Worm (Caenorhabditis elegans) whole organism, L2 larva: Measurements from ENCODE around the gene Y53C12A.6.

Experiments
- C34F6.9 ChIP-seq: fragments of 150-350 bp; optimal IDR thresholded peaks from 2 replicates; lab custom pipeline; 2014; ENCODE audit warnings: missing biosample characterization, missing genetic modification characterization
- ama-1 ChIP-seq: fragments of 150-350 bp; optimal IDR thresholded peaks from 2 replicates; lab custom pipeline; 2018; ENCODE audit warnings: inconsistent platforms
- ceh-16 ChIP-seq: fragments of 150-350 bp; optimal IDR thresholded peaks from 2 replicates; lab custom pipeline; 2014; ENCODE audit warnings: missing biosample characterization, missing genetic modification characterization
- crh-2 ChIP-seq: sonication (generic microtip); optimal IDR thresholded peaks from 2 replicates; lab custom pipeline; 2017; ENCODE audit warnings: missing biosample characterization, missing genetic modification characterization
- elt-1 ChIP-seq: fragments of 150-350 bp; optimal IDR thresholded peaks from 2 replicates; lab custom pipeline; 2014; ENCODE audit warnings: missing biosample characterization, missing genetic modification characterization
- lsy-2 ChIP-seq, 2 experiments: fragments of 150-350 bp in 1 of 2; sonication (generic microtip) in 1 of 2; optimal IDR thresholded peaks; 2 replicates each; lab custom pipeline; 2014 to 2017; ENCODE audit warnings: missing biosample characterization in 2 of 2, missing genetic modification characterization in 2 of 2
- mab-5 ChIP-seq: fragments of 150-350 bp; optimal IDR thresholded peaks from 2 replicates; lab custom pipeline; 2014; ENCODE audit warnings: missing biosample characterization, missing genetic modification characterization
- mbf-1 ChIP-seq: sonication (generic microtip); optimal IDR thresholded peaks from 2 replicates; lab custom pipeline; 2017; ENCODE audit warnings: missing biosample characterization, missing genetic modification characterization
- nhr-10 ChIP-seq: sonication (generic microtip); optimal IDR thresholded peaks from 2 replicates; lab custom pipeline; 2017; ENCODE audit warnings: missing biosample characterization, missing genetic modification characterization
- nhr-129 ChIP-seq: fragments of 150-350 bp; optimal IDR thresholded peaks from 2 replicates; lab custom pipeline; 2014; ENCODE audit warnings: missing biosample characterization, missing genetic modification characterization
- nhr-21 ChIP-seq: fragments of 150-350 bp; optimal IDR thresholded peaks from 2 replicates; lab custom pipeline; 2014; ENCODE audit warnings: missing biosample characterization, missing genetic modification characterization
- nhr-23 ChIP-seq: fragments of 150-350 bp; optimal IDR thresholded peaks from 2 replicates; lab custom pipeline; 2014; ENCODE audit warnings: missing biosample characterization, missing genetic modification reagents, missing genetic modification characterization
- nhr-237 ChIP-seq: fragments of 150-350 bp; optimal IDR thresholded peaks from 2 replicates; lab custom pipeline; 2014; ENCODE audit warnings: missing biosample characterization, missing genetic modification characterization
- sma-3 ChIP-seq: sonication (generic microtip); optimal IDR thresholded peaks from 2 replicates; lab custom pipeline; 2016; ENCODE audit warnings: missing genetic modification reagents, missing genetic modification characterization, missing compliant biosample characterization
- unc-55 ChIP-seq: fragments of 150-350 bp; sonication (generic microtip); optimal IDR thresholded peaks from 3 replicates; lab custom pipeline; 2014; ENCODE audit warnings: missing biosample characterization, missing genetic modification reagents, missing genetic modification characterization
- ztf-11 ChIP-seq: sonication (generic microtip); optimal IDR thresholded peaks from 2 replicates; lab custom pipeline; 2017; ENCODE audit warnings: missing biosample characterization, missing genetic modification characterization

Y53C12A.6 gene

DNA sequence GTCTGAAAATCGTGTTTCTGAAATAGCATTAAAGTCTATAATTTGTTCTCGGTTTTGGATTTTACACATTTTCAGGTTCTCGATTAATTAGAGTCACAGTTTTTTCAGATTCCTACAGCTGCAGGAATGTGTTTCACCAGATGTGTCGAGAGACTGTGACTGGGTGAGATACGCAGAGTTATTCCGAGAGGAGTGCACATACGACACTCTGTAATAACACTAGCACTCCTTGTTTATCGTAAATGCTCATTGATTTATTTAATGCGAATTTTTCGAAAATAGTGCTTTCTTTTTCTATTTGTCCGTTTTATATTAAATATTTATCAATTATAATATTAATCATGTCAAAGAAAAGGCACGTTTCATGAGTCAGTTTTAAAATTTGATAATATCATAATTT, 50.4 kb downstream of the Y53C12A.6 start, which contains the start of gene ZK1320.11:
TSS of gene ZK1320.11 (plus strand) at position 243 of the 400 bp plus-strand sequence.
- TF ChIP-seq nhr-23 (tag; lab: Kevin White, UChicago) (no peak), C34F6.9 (tag; lab: Kevin White, UChicago) (peak; percentile 34), unc-55 (peak; percentile 73), nhr-237 (tag; lab: Kevin White, UChicago) (no peak), nhr-21 (tag; lab: Kevin White, UChicago) (no peak), ama-1 (no peak), mbf-1 (tag; lab: Kevin White, UChicago) (no peak), nhr-10 (tag; lab: Kevin White, UChicago) (no peak), lsy-2 (tag; optimal IDR thresholded peaks at IDR 0.05; lab: Kevin White, UChicago) (peak in 1 of 2 experiments; percentile 60), nhr-129 (tag; lab: Kevin White, UChicago) (peak; percentile 16), mab-5 (tag; lab: Kevin White, UChicago) (no peak), elt-1 (no peak), ztf-11 (tag; lab: Kevin White, UChicago) (no peak), ceh-16 (tag; lab: Kevin White, UChicago) (no peak), sma-3 (GFP tag; lab: Kevin White, UChicago) (no peak), crh-2 (no peak)
